Worm (Caenorhabditis elegans) whole organism, L4 larva: ENCODE results near the gene nhr-51.
"Not testable (repeated sequence)": the region's sequence is repeated elsewhere in the genome, so short reads cannot be mapped to it uniquely, and the experiment has no call there.

Experiments
- F10B5.3 ChIP-seq: sonication (generic microtip); optimal IDR thresholded peaks from 2 replicates; lab custom pipeline; 2016; ENCODE audit warnings: mild to moderate bottlenecking, missing genetic modification characterization, missing compliant biosample characterization
- F26F4.8 ChIP-seq: fragments of 200-800 bp; sonication (Bioruptor generic); conservative IDR thresholded peaks from 2 replicates; pipeline ENCODE4 v1.3.6; 2022; ENCODE audit warnings: missing genetic modification characterization, missing compliant biosample characterization
- F49E8.2 ChIP-seq: sonication (generic microtip); optimal IDR thresholded peaks from 2 replicates; lab custom pipeline; 2016; ENCODE audit warnings: missing compliant biosample characterization, mild to moderate bottlenecking, missing genetic modification characterization, borderline replicate concordance
- Y105C5A.15 ChIP-seq: fragments of 200-800 bp; sonication (Bioruptor generic); IDR thresholded peaks from 2 replicates; pipeline ENCODE4 v1.3.6; 2022; ENCODE audit warnings: missing genetic modification characterization, missing compliant biosample characterization
- Y48G9A.11 ChIP-seq: fragments of 200-800 bp; sonication (Bioruptor generic); IDR thresholded peaks from 2 replicates; pipeline ENCODE4 v1.3.6; 2022; ENCODE audit warnings: missing genetic modification reagents, missing genetic modification characterization, missing compliant biosample characterization
- Y75B8A.6 ChIP-seq: fragments of 200-800 bp; sonication (Bioruptor generic); IDR thresholded peaks from 2 replicates; pipeline ENCODE4 v1.3.6; 2022; ENCODE audit warnings: missing genetic modification reagents, missing genetic modification characterization, missing compliant biosample characterization
- ZK337.2 ChIP-seq: fragments of 200-800 bp; sonication (Bioruptor generic); IDR thresholded peaks from 2 replicates; pipeline ENCODE4 v1.3.6; 2022; ENCODE audit warnings: missing genetic modification reagents, missing genetic modification characterization, missing compliant biosample characterization
- aha-1 ChIP-seq: fragments of 150-350 bp; peaks from one replicate; lab custom pipeline; 2014; ENCODE audit warnings: missing biosample characterization, missing genetic modification characterization
- aly-2 ChIP-seq: sonication (generic microtip); optimal IDR thresholded peaks from 2 replicates; lab custom pipeline; 2018; ENCODE audit warnings: missing biosample characterization, missing genetic modification characterization
- ama-1 ChIP-seq: fragments of 150-350 bp; optimal IDR thresholded peaks from 2 replicates; lab custom pipeline; 2014; ENCODE audit warnings: inconsistent platforms, mixed read lengths
- ceh-62 ChIP-seq: sonication (generic microtip); optimal IDR thresholded peaks from 2 replicates; lab custom pipeline; 2017; ENCODE audit warnings: missing biosample characterization, missing genetic modification characterization
- ctbp-1 ChIP-seq: fragments of 200-800 bp; sonication (Bioruptor generic); IDR thresholded peaks from 2 replicates; pipeline ENCODE4 v1.3.6; 2022; ENCODE audit warnings: missing genetic modification reagents, missing genetic modification characterization, missing compliant biosample characterization
- dmd-6 ChIP-seq: fragments of 200-800 bp; sonication (Bioruptor generic); IDR thresholded peaks from 2 replicates; pipeline ENCODE4 v1.3.6; 2022; ENCODE audit warnings: missing genetic modification reagents, missing genetic modification characterization, missing compliant biosample characterization
- dmd-8 ChIP-seq: fragments of 200-800 bp; sonication (Bioruptor generic); IDR thresholded peaks from 2 replicates; pipeline ENCODE4 v1.3.6; 2022; ENCODE audit warnings: missing genetic modification characterization, missing compliant biosample characterization
- gei-8 ChIP-seq: fragments of 200-800 bp; sonication (Bioruptor generic); optimal IDR thresholded peaks from 2 replicates; lab custom pipeline; 2018; ENCODE audit warnings: mild to moderate bottlenecking, missing genetic modification characterization, missing compliant biosample characterization
- lim-7 ChIP-seq: fragments of 200-800 bp; sonication (Bioruptor generic); IDR thresholded peaks from 2 replicates; pipeline ENCODE4 v1.3.6; 2022; ENCODE audit warnings: missing genetic modification characterization, missing compliant biosample characterization
- lin-13 ChIP-seq: fragments of 150-350 bp; optimal IDR thresholded peaks from 2 replicates; lab custom pipeline; 2014; ENCODE audit warnings: missing biosample characterization, missing genetic modification reagents, missing genetic modification characterization
- madf-9 ChIP-seq: fragments of 200-800 bp; sonication (Bioruptor generic); conservative IDR thresholded peaks from 2 replicates; pipeline ENCODE4 v1.3.6; 2022; ENCODE audit warnings: missing genetic modification reagents, missing genetic modification characterization, missing compliant biosample characterization
- mxl-2 ChIP-seq: fragments of 200-800 bp; sonication (Bioruptor generic); conservative IDR thresholded peaks from 2 replicates; pipeline ENCODE4 v1.3.6; 2022; ENCODE audit warnings: missing genetic modification reagents, missing genetic modification characterization, missing compliant biosample characterization
- mxl-3 ChIP-seq: fragments of 200-800 bp; sonication (Bioruptor generic); optimal IDR thresholded peaks from 2 replicates; lab custom pipeline; 2018; ENCODE audit warnings: mild to moderate bottlenecking, missing genetic modification characterization, missing compliant biosample characterization
- nhr-25 ChIP-seq: sonication (generic microtip); optimal IDR thresholded peaks from 2 replicates; lab custom pipeline; 2017; ENCODE audit warnings: missing genetic modification characterization, mild to moderate bottlenecking, missing compliant biosample characterization, antibody characterized with exemption, moderate library complexity, borderline replicate concordance; ENCODE audit not compliant: insufficient read depth
- nhr-42 ChIP-seq: fragments of 200-800 bp; sonication (Bioruptor generic); IDR thresholded peaks from 2 replicates; pipeline ENCODE4 v1.3.6; 2022; ENCODE audit warnings: missing genetic modification characterization, missing compliant biosample characterization
- nhr-76 ChIP-seq: fragments of 150-350 bp; optimal IDR thresholded peaks from 2 replicates; lab custom pipeline; 2014; ENCODE audit warnings: missing biosample characterization, missing genetic modification characterization
- nhr-77 ChIP-seq: fragments of 150-350 bp; optimal IDR thresholded peaks from 2 replicates; lab custom pipeline; 2014; ENCODE audit warnings: missing biosample characterization, missing genetic modification characterization
- pqm-1 ChIP-seq: sonication (generic microtip); optimal IDR thresholded peaks from 2 replicates; lab custom pipeline; 2017; ENCODE audit warnings: missing biosample characterization, missing genetic modification characterization
- unc-62 ChIP-seq, 3 experiments: fragments of 150-350 bp in 1 of 3; sonication (generic microtip); optimal IDR thresholded peaks in 2 of 3; peaks in 1 of 3; 1 replicate in 1 of 3; 2 replicates in 2 of 3; lab custom pipeline; 2014 to 2017; ENCODE audit warnings: missing biosample characterization in 3 of 3, missing genetic modification characterization in 3 of 3, missing genetic modification reagents in 3 of 3, missing genotype in 1 of 3
- zip-11 ChIP-seq: fragments of 200-800 bp; sonication (Bioruptor generic); IDR thresholded peaks from 2 replicates; pipeline ENCODE4 v1.3.6; 2022; ENCODE audit warnings: missing genetic modification characterization, missing compliant biosample characterization
- zip-2 ChIP-seq: fragments of 150-350 bp; optimal IDR thresholded peaks from 2 replicates; lab custom pipeline; 2014; ENCODE audit warnings: missing biosample characterization, missing genetic modification characterization
- ztf-7 ChIP-seq: fragments of 150-350 bp; optimal IDR thresholded peaks from 2 replicates; lab custom pipeline; 2014; ENCODE audit warnings: missing biosample characterization, missing genetic modification characterization

nhr-51 gene

DNA sequence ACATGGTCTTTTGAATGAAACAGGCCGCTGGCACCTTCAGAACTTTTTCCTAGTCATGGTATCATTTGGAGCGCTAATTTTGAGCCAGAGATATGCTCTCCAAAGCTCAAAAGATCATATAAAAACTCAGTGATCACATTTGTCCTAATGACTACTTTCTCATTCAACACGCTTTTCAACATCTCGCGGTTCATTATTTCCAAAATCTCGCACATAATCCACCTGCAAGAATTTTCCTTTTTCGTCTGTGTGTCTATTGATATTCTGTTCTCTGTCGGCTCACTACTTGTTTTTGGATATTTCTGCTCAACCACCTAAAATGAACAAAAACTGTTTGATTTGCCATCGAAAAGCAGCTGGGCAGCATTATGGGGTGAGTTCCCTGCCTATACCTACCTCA lies at the start of gene nhr-51:
TSS of gene nhr-51 (plus strand) at position 301 of the 400 bp plus-strand sequence.
- TF ChIP-seq gei-8 (GFP tag; lab: Kevin White, UChicago), result no peak

DNA sequence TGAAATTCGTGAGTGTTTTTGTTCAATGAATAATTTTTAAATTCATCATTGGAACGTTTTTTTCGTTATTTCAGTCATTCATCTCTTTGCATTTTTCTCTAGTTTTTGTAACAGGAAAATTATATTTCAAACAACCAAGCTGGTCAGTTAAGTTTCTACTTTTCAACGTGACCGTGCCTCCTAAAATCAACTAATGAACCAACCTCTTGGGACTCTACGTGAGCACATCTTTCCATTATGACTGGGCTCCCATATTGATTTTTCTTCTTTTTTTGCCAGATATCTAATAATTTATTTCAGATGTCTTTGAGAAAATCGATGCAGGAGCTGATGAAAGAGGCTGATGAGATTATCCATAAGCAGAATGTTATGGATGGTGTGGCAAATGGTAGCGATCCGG lies 48.2 kb upstream of the nhr-51 start, which contains the start of gene C55A1.11:
TSS of gene C55A1.11 (plus strand) at position 301 of the 400 bp plus-strand sequence.
- TF ChIP-seq F10B5.3 (tag; lab: Kevin White, UChicago) (no peak), nhr-25 (tag; lab: Kevin White, UChicago) (no peak)

DNA sequence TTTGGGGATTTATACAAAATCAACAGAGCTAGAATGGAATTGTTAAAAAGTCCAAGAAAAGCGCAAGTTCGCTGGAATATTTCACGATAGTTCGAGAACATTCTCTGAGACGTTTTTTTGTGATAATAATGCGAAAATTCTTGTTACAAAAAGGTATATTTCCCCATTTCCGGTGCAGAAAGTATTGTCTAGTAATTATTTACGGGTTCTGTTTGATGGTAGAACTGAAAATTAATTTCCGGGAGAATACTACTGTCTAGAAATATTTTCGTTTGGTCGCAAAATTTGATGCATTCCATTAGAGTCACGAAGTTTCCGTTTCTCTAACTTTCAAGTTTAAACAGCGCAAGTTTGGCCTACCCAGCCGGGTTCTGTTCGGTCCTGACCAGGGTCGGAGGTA lies 44.3 kb upstream of the nhr-51 start, which contains the start of gene str-248:
TSS of gene str-248 (minus strand) at position 101 of the 400 bp plus-strand sequence.
- TF ChIP-seq aha-1 (tag; lab: Kevin White, UChicago) (peak; percentile 8), Y75B8A.6 (GFP tag; lab: Robert Waterston, UW) (no peak), dmd-8 (GFP tag; lab: Robert Waterston, UW) (no peak), pqm-1 (tag; lab: Kevin White, UChicago) (no peak), ceh-62 (tag; lab: Kevin White, UChicago) (no peak), lin-13 (GFP tag; lab: Kevin White, UChicago) (no peak), nhr-77 (tag; lab: Kevin White, UChicago) (no peak)

DNA sequence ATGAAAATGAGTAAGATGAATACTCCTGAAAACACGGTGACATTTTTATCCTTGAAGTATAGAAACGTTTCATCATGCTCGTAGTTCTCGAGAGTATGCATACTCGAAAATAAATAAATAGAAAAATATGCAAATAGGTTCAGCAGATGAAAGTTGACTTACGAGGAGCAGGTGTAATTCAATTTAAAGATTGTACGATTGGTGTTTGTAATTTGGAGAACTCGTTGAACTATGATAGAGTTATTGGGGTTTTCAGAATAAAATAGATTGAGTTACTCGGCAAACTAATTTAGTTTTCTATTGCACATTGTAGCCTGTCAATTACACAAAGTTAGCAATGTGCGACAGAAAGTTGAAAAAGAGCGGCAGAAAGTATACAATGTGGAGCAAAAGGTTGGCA lies 35.0 kb upstream of the nhr-51 start, which contains the start of gene srz-44:
TSS of gene srz-44 (minus strand) at position 101 of the 400 bp plus-strand sequence.
- TF ChIP-seq aly-2 (no peak), Y105C5A.15 (GFP tag; lab: Robert Waterston, UW) (no peak), ctbp-1 (GFP tag; lab: Robert Waterston, UW) (no peak), Y48G9A.11 (GFP tag; lab: Robert Waterston, UW) (no peak), nhr-77 (tag; lab: Kevin White, UChicago) (no peak), lim-7 (GFP tag; lab: Robert Waterston, UW) (no peak), pqm-1 (tag; lab: Kevin White, UChicago) (no peak)

DNA sequence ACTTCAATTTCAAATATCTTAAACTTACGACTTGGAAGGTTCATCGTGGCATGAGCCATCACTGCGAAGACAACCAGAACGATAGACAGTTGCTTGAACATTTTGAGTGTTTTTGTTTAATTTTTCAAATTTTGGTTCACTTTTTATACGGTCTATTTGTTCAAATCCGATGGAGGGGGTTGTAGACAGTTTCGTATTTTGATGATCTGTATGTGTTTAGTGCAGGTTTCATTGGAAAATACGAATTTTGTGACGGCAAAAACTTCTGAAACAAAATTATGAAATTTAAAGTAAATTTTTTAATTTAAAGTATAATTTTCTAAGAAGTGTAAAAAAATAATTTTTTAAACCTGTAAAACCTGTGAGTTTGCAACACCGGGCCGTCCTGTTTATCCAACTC lies 30.6 kb upstream of the nhr-51 start, which contains the start of gene C55A1.4:
TSS of gene C55A1.4 (minus strand) at position 101 of the 400 bp plus-strand sequence.
- not testable (repeated sequence) for TF ChIP-seq F26F4.8 (GFP tag; lab: Robert Waterston, UW); mxl-3 (GFP tag; lab: Kevin White, UChicago); nhr-76
- TF ChIP-seq, all 104 proteins: peak for 0; not testable (repeated sequence) for 104

DNA sequence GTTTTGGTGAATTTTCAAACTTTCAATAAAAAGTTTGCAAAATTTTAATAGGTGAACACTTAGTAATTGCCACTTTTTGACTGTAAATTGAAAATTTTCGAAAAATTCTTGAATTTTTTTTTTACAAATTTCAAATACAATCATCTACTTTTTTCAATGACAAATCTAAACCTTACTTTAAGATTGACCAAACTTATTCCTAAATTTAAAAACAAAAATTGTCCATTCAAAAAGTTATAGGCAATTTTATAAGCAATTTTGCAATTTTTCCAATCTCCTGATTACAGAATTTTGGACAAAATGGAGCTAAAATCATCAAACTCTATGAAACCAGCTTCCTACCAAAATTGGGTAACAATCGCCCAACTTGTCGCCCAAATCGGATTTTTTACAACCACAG lies 29.2 kb upstream of the nhr-51 start, which contains the start of gene str-23:
TSS of gene str-23 (plus strand) at position 301 of the 400 bp plus-strand sequence.
- TF ChIP-seq mxl-2 (GFP tag; lab: Robert Waterston, UW), result no peak
- no peak for TF ChIP-seq unc-62 (GFP tag; optimal IDR thresholded peaks at IDR 0.05 in 1 of 2; lab: Kevin White, UChicago)
- no peak for TF ChIP-seq unc-62 (tag; optimal IDR thresholded peaks at IDR 0.05; lab: Kevin White, UChicago)
- TF ChIP-seq ama-1 (lab: Kevin White, UChicago), result no peak
- no peak for TF ChIP-seq ZK337.2
- no peak for TF ChIP-seq zip-2 (tag; lab: Kevin White, UChicago)
- TF ChIP-seq zip-11 (GFP tag; lab: Robert Waterston, UW), result no peak
- no peak for TF ChIP-seq F49E8.2 (tag; lab: Kevin White, UChicago)
- TF ChIP-seq ztf-7, result no peak
- no peak for TF ChIP-seq nhr-76
- TF ChIP-seq madf-9 (GFP tag; lab: Robert Waterston, UW), result no peak
- TF ChIP-seq, all 104 proteins: peak for 0

DNA sequence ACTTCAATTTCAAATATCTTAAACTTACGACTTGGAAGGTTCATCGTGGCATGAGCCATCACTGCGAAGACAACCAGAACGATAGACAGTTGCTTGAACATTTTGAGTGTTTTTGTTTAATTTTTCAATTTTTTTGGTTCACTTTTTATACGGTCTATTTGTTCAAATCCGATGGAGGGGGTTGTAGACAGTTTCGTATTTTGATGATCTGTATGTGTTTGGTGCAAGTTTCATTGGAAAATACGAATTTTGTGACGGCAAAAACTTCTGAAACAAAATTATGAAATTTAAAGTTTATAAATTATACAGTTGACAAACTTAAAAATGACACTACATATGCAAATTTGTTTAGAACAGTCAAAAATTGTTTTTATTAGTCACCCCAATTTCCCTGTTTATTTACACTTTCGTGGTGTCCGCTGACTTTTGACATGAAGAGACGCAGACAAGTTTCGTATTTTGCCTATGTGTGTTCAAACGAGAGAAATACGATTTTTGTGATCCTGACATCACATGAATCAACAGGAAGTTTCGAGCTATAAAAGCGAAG lies 26.2 kb upstream of the nhr-51 start, which contains the start of the genes C55A1.7 and C55A1.6:
TSS of gene C55A1.7 (minus strand) at position 101 of the 550 bp plus-strand sequence.
TSS of gene C55A1.6 (plus strand) at position 500 of the 550 bp plus-strand sequence.
- TF ChIP-seq nhr-77 (tag; lab: Kevin White, UChicago); dmd-6 (GFP tag; lab: Robert Waterston, UW); nhr-42: not testable (repeated sequence)
